Fruit fly (Drosophila melanogaster) whole organism, embryonic: Measurements from ENCODE around the gene CG1273.
A peak's percentile ranks its signal among the peaks of the same experiment; 100 is the strongest.

Experiments
- Aef1 ChIP-seq: fragments of 200-800 bp; sonication (Bioruptor generic); IDR thresholded peaks from 3 replicates; pipeline ENCODE4 v1.3.6; 2022; ENCODE audit warnings: missing biosample characterization, missing genetic modification characterization
- Atf-2 ChIP-seq: fragments of 200-800 bp; sonication (Bioruptor generic); optimal IDR thresholded peaks from 2 replicates; lab custom pipeline; 2016; ENCODE audit warnings: missing biosample characterization, missing genetic modification characterization
- B-H1 ChIP-seq: fragments of 200-800 bp; sonication (Bioruptor generic); IDR thresholded peaks from 3 replicates; pipeline ENCODE4 v1.3.6; 2022; ENCODE audit warnings: missing biosample characterization, missing genetic modification characterization
- CG12236 ChIP-seq: fragments of 200-800 bp; sonication (Bioruptor generic); optimal IDR thresholded peaks from 2 replicates; lab custom pipeline; 2016; ENCODE audit warnings: missing biosample characterization, missing genetic modification characterization
- CG15514 ChIP-seq: fragments of 200-800 bp; sonication (Bioruptor generic); optimal IDR thresholded peaks from 3 replicates; lab custom pipeline; 2017; ENCODE audit warnings: missing biosample characterization, missing genetic modification characterization, mild to moderate bottlenecking, moderate library complexity, missing genetic modification reagents
- CG16779 ChIP-seq: fragments of 200-800 bp; sonication (Bioruptor generic); IDR thresholded peaks from 2 replicates; pipeline ENCODE4 v1.3.6; 2022; ENCODE audit warnings: missing biosample characterization, missing genetic modification characterization
- CG17802 ChIP-seq: fragments of 200-800 bp; sonication (Bioruptor generic); optimal IDR thresholded peaks from 2 replicates; lab custom pipeline; 2018; ENCODE audit warnings: missing biosample characterization, mild to moderate bottlenecking, missing genetic modification characterization, moderate library complexity
- CG18011 ChIP-seq: fragments of 200-800 bp; sonication (Bioruptor generic); optimal IDR thresholded peaks from 2 replicates; lab custom pipeline; 2017; ENCODE audit warnings: missing biosample characterization, missing genetic modification characterization, mild to moderate bottlenecking, moderate library complexity, missing genotype
- CG1832 ChIP-seq: fragments of 200-800 bp; sonication (Bioruptor generic); optimal IDR thresholded peaks from 2 replicates; lab custom pipeline; 2017; ENCODE audit warnings: missing biosample characterization, mild to moderate bottlenecking, missing genetic modification characterization, inconsistent platforms
- CG18764 ChIP-seq: fragments of 200-800 bp; sonication (Bioruptor generic); optimal IDR thresholded peaks from 3 replicates; lab custom pipeline; 2016; ENCODE audit warnings: missing biosample characterization, missing genetic modification characterization
- CG30020 ChIP-seq: fragments of 200-800 bp; optimal IDR thresholded peaks from 2 replicates; lab custom pipeline; 2019; ENCODE audit warnings: missing biosample characterization, mild to moderate bottlenecking, missing genetic modification characterization, moderate library complexity
- CG31365 ChIP-seq: fragments of 200-800 bp; sonication (Bioruptor generic); optimal IDR thresholded peaks from 2 replicates; lab custom pipeline; 2018; ENCODE audit warnings: missing biosample characterization, mild to moderate bottlenecking, missing genetic modification characterization
- CG34224 ChIP-seq: fragments of 200-800 bp; sonication (Bioruptor generic); IDR thresholded peaks from 3 replicates; pipeline ENCODE4 v1.3.6; 2022; ENCODE audit warnings: missing biosample characterization, missing genetic modification characterization; ENCODE audit not compliant: partially characterized antibody
- CG3847 ChIP-seq: fragments of 200-800 bp; sonication (Bioruptor generic); IDR thresholded peaks from 2 replicates; pipeline ENCODE4 v1.3.6; 2022; ENCODE audit warnings: missing biosample characterization, missing genetic modification characterization
- CG8924 ChIP-seq: fragments of 200-800 bp; optimal IDR thresholded peaks from 3 replicates; lab custom pipeline; 2019; ENCODE audit warnings: missing biosample characterization, mild to moderate bottlenecking, missing genetic modification characterization, moderate library complexity
- Camta ChIP-seq: fragments of 200-800 bp; sonication (Bioruptor generic); optimal IDR thresholded peaks from 2 replicates; lab custom pipeline; 2016; ENCODE audit warnings: missing biosample characterization, missing genetic modification characterization
- Dp ChIP-seq: fragments of 200-800 bp; sonication (Bioruptor generic); optimal IDR thresholded peaks from 2 replicates; lab custom pipeline; 2018; ENCODE audit warnings: missing biosample characterization, mild to moderate bottlenecking, missing genetic modification characterization, moderate library complexity
- Drgx ChIP-seq: fragments of 200-800 bp; sonication (Bioruptor generic); IDR thresholded peaks from 2 replicates; pipeline ENCODE4 v1.3.6; 2022; ENCODE audit warnings: missing biosample characterization, missing genetic modification characterization
- HHEX ChIP-seq: fragments of 200-800 bp; sonication (Bioruptor generic); optimal IDR thresholded peaks from 3 replicates; lab custom pipeline; 2017; ENCODE audit warnings: missing biosample characterization, mild to moderate bottlenecking, missing genetic modification characterization, missing genetic modification reagents
- HLH4C ChIP-seq: fragments of 200-800 bp; sonication (Bioruptor generic); IDR thresholded peaks from 3 replicates; pipeline ENCODE4 v1.3.6; 2022; ENCODE audit warnings: missing biosample characterization, missing genetic modification characterization; ENCODE audit not compliant: partially characterized antibody
- Hmr ChIP-seq: fragments of 200-800 bp; sonication (Bioruptor generic); optimal IDR thresholded peaks from 3 replicates; lab custom pipeline; 2017; ENCODE audit warnings: mild to moderate bottlenecking, missing biosample characterization, missing genetic modification reagents, missing genetic modification characterization
- Med ChIP-seq: fragments of 200-800 bp; sonication (Bioruptor generic); peaks from one replicate; lab custom pipeline; 2016; ENCODE audit warnings: missing biosample characterization, missing genetic modification characterization, mild to moderate bottlenecking, inconsistent platforms, moderate library complexity
- Meics ChIP-seq: fragments of 200-800 bp; sonication (Bioruptor generic); optimal IDR thresholded peaks from 2 replicates; lab custom pipeline; 2017; ENCODE audit warnings: missing biosample characterization, mild to moderate bottlenecking, missing genetic modification characterization
- Six4 ChIP-seq: fragments of 200-800 bp; sonication (Bioruptor generic); optimal IDR thresholded peaks from 2 replicates; lab custom pipeline; 2016; ENCODE audit warnings: missing biosample characterization, missing genetic modification characterization
- Tbp ChIP-seq: fragments of >200 bp; optimal IDR thresholded peaks from 2 replicates; lab custom pipeline; 2018; ENCODE audit warnings: missing biosample characterization, missing genetic modification characterization
- YL-1 ChIP-seq: fragments of 200-800 bp; sonication (Bioruptor generic); optimal IDR thresholded peaks from 3 replicates; lab custom pipeline; 2017; ENCODE audit warnings: missing biosample characterization, mild to moderate bottlenecking, missing genetic modification characterization
- al ChIP-seq: fragments of 200-800 bp; sonication (Bioruptor generic); IDR thresholded peaks from 2 replicates; pipeline ENCODE4 v1.3.6; 2022; ENCODE audit warnings: missing biosample characterization, missing genetic modification characterization
- az2 ChIP-seq: fragments of 200-800 bp; sonication (Bioruptor generic); optimal IDR thresholded peaks from 3 replicates; lab custom pipeline; 2016; ENCODE audit warnings: missing biosample characterization, missing genetic modification characterization
- bab2 ChIP-seq: fragments of 200-800 bp; sonication (Bioruptor generic); optimal IDR thresholded peaks from 2 replicates; lab custom pipeline; 2016; ENCODE audit warnings: missing biosample characterization, missing genetic modification characterization
- bsh ChIP-seq, 2 experiments: fragments of 200-800 bp; sonication (Bioruptor generic); optimal IDR thresholded peaks; 2 replicates each; lab custom pipeline; 2017 to 2018; ENCODE audit warnings: mild to moderate bottlenecking in 2 of 2, missing biosample characterization in 2 of 2, missing genetic modification characterization in 2 of 2, moderate library complexity in 1 of 2
- cg ChIP-seq: fragments of 200-800 bp; sonication (Bioruptor generic); optimal IDR thresholded peaks from 3 replicates; lab custom pipeline; 2019; ENCODE audit warnings: missing biosample characterization, mild to moderate bottlenecking, missing genetic modification characterization, moderate library complexity
- corto ChIP-seq: fragments of 200-800 bp; sonication (Bioruptor generic); optimal IDR thresholded peaks from 2 replicates; lab custom pipeline; 2016; ENCODE audit warnings: missing biosample characterization, mild to moderate bottlenecking, missing genetic modification characterization, moderate library complexity
- dimm ChIP-seq: fragments of 200-800 bp; sonication (Bioruptor generic); IDR thresholded peaks from 2 replicates; pipeline ENCODE4 v1.3.6; 2022; ENCODE audit warnings: missing biosample characterization, missing genetic modification characterization
- fd3F ChIP-seq: fragments of 200-800 bp; sonication (Bioruptor generic); optimal IDR thresholded peaks from 2 replicates; lab custom pipeline; 2018; ENCODE audit warnings: missing biosample characterization, mild to moderate bottlenecking, missing genetic modification characterization, moderate library complexity
- fu2 ChIP-seq: fragments of 200-800 bp; sonication (Bioruptor generic); optimal IDR thresholded peaks from 2 replicates; lab custom pipeline; 2016; ENCODE audit warnings: missing biosample characterization, missing genetic modification characterization
- gce ChIP-seq: fragments of 200-800 bp; sonication (Bioruptor generic); IDR thresholded peaks from 3 replicates; pipeline ENCODE4 v1.3.6; 2022; ENCODE audit warnings: missing biosample characterization, missing genetic modification characterization
- hkb ChIP-seq, 2 experiments: fragments of 200-800 bp in 1 of 2; fragments of >200 bp in 1 of 2; sonication (Bioruptor generic) in 1 of 2; IDR thresholded peaks in 1 of 2; optimal IDR thresholded peaks in 1 of 2; 2 replicates each; pipeline versions ENCODE4 v1.3.6 to Lab custom; 2017 to 2022; ENCODE audit warnings: missing biosample characterization in 1 of 2, missing genetic modification characterization in 1 of 2
- klu ChIP-seq: fragments of 200-800 bp; sonication (Bioruptor generic); IDR thresholded peaks from 2 replicates; pipeline ENCODE4 v1.3.6; 2022; ENCODE audit warnings: missing biosample characterization, missing genetic modification characterization
- lab ChIP-seq: fragments of 200-800 bp; sonication (Bioruptor generic); optimal IDR thresholded peaks from 3 replicates; lab custom pipeline; 2017; ENCODE audit warnings: missing biosample characterization, missing genetic modification characterization, mild to moderate bottlenecking, moderate library complexity, missing genetic modification reagents
- p53 ChIP-seq: fragments of 200-800 bp; sonication (Bioruptor generic); optimal IDR thresholded peaks from 2 replicates; lab custom pipeline; 2016; ENCODE audit warnings: missing biosample characterization, missing genetic modification characterization
- row ChIP-seq: fragments of 200-800 bp; sonication (Bioruptor generic); IDR thresholded peaks from 3 replicates; pipeline ENCODE4 v1.3.6; 2022; ENCODE audit warnings: missing biosample characterization, missing genetic modification characterization
- seq ChIP-seq: fragments of 200-800 bp; sonication (Bioruptor generic); IDR thresholded peaks from 2 replicates; pipeline ENCODE4 v1.3.6; 2022; ENCODE audit warnings: missing biosample characterization, missing genetic modification characterization
- sob ChIP-seq: fragments of 200-800 bp; sonication (Bioruptor generic); IDR thresholded peaks from 2 replicates; pipeline ENCODE4 v1.3.6; 2022; ENCODE audit warnings: missing biosample characterization, missing genetic modification characterization
- sr ChIP-seq: fragments of 200-800 bp; sonication (Bioruptor generic); IDR thresholded peaks from 3 replicates; pipeline ENCODE4 v1.3.6; 2022; ENCODE audit warnings: missing biosample characterization, missing genetic modification characterization
- tll ChIP-seq, 2 experiments: fragments of 200-800 bp in 1 of 2; fragments of >200 bp in 1 of 2; sonication (Bioruptor generic) in 1 of 2; optimal IDR thresholded peaks; 2 replicates each; lab custom pipeline; 2017 to 2019; ENCODE audit warnings: missing biosample characterization in 2 of 2, missing genetic modification characterization in 2 of 2, mild to moderate bottlenecking in 1 of 2, moderate library complexity in 1 of 2
- usp ChIP-seq: fragments of >200 bp; optimal IDR thresholded peaks from 2 replicates; lab custom pipeline; 2017; ENCODE audit warnings: missing biosample characterization, missing genetic modification characterization
- vnd ChIP-seq: fragments of 200-800 bp; sonication (Bioruptor generic); IDR thresholded peaks from 3 replicates; pipeline ENCODE4 v1.3.6; 2022; ENCODE audit warnings: missing biosample characterization, missing genetic modification characterization; ENCODE audit not compliant: partially characterized antibody
- zen ChIP-seq: fragments of 200-800 bp; sonication (Bioruptor generic); optimal IDR thresholded peaks from 3 replicates; lab custom pipeline; 2018; ENCODE audit warnings: missing biosample characterization, mild to moderate bottlenecking, missing genetic modification characterization, moderate library complexity
- zfh1 ChIP-seq: fragments of 200-800 bp; sonication (Bioruptor generic); IDR thresholded peaks from 3 replicates; pipeline ENCODE4 v1.3.6; 2022; ENCODE audit warnings: missing biosample characterization, missing genetic modification characterization

Gene CG1273

DNA sequence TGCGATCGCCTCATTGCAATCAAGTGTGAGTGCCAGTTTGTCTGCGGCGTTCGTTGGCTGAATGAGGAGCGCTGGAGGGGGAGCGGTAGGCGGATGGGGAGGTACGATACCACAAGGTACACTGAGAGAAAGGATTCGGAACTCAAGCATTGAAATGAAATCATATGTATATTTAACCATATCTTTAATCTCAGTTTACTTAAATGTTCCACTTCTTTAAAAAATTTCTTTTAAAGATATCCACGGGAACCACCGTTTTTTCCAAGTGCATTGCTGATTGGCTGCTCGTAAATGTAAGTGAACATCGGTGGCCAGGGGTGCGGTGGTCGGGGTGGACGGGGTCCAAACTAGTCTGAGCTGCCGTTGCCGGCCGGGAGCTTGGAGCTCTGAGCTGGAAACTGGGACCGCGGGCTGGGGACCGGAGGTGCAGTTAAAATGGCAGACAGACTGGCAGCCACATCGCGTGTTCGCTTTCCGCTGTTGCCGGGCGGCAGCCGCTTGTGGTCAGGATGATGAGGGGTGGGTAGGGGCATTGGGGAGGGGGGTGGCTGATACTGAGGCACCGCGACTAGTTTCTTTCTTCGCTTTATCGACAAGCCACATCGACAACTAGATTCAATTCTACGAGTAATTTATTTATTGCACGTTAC, 35.2 kb upstream of the CG1273 start (continued):
- TF ChIP-seq bab2 (GFP tag; lab: Kevin White, UChicago): peak; percentile 94
- peak; percentile 97 for TF ChIP-seq row (GFP tag; lab: Robert Waterston, UW)
- TF ChIP-seq YL-1: peak; percentile 83
- peak; percentile 90 for TF ChIP-seq Hmr
- TF ChIP-seq CG30020 (tag; lab: Kevin White, UChicago): peak; percentile 82
- TF ChIP-seq Tbp (GFP tag; lab: Kevin White, UChicago): no peak
- peak; percentile 92 for TF ChIP-seq CG18764 (GFP tag; lab: Kevin White, UChicago)
- TF ChIP-seq zen (tag; lab: Kevin White, UChicago): peak; percentile 88
- TF ChIP-seq fu2 (GFP tag; lab: Kevin White, UChicago): peak; percentile 84
- peak in 1 of 2 experiments; percentile 19 for TF ChIP-seq tll (GFP tag; optimal IDR thresholded peaks at IDR 0.05; lab: Kevin White, UChicago)
- TF ChIP-seq sob: peak; percentile 96
- TF ChIP-seq zfh1: peak; percentile 98
- peak; percentile 89 for TF ChIP-seq sr (GFP tag; lab: Robert Waterston, UW)
- TF ChIP-seq CG18011 (GFP tag; lab: Kevin White, UChicago): peak; percentile 74
- peak; percentile 93 for TF ChIP-seq Camta (GFP tag; lab: Kevin White, UChicago)
- no peak for TF ChIP-seq vnd (GFP tag; lab: Robert Waterston, UW)
- peak; percentile 89 for TF ChIP-seq Atf-2 (GFP tag; lab: Kevin White, UChicago)
- TF ChIP-seq Meics: peak; percentile 82
- TF ChIP-seq az2 (GFP tag; lab: Kevin White, UChicago): peak; percentile 97
- TF ChIP-seq CG1832 (GFP tag; lab: Kevin White, UChicago): no peak
- TF ChIP-seq p53 (GFP tag; lab: Kevin White, UChicago): peak; percentile 83
- peak; percentile 94 for TF ChIP-seq Six4 (GFP tag; lab: Kevin White, UChicago)
- TF ChIP-seq al: peak; percentile 68
- peak; percentile 27 for TF ChIP-seq cg (GFP tag; lab: Kevin White, UChicago)
- TF ChIP-seq usp (GFP tag; lab: Kevin White, UChicago): no peak
- peak; percentile 97 for TF ChIP-seq CG8924 (tag; lab: Kevin White, UChicago)
- TF ChIP-seq Aef1 (GFP tag; lab: Robert Waterston, UW): peak; percentile 95
- TF ChIP-seq corto (GFP tag; lab: Kevin White, UChicago): peak; percentile 83
- peak; percentile 99 for TF ChIP-seq Drgx (GFP tag; lab: Robert Waterston, UW)
- TF ChIP-seq CG31365 (tag; lab: Kevin White, UChicago): peak; percentile 76
- TF ChIP-seq B-H1 (GFP tag; lab: Robert Waterston, UW): peak; percentile 94
- TF ChIP-seq dimm (GFP tag; lab: Robert Waterston, UW): peak; percentile 95
- peak; percentile 7 for TF ChIP-seq Dp (GFP tag; lab: Kevin White, UChicago)
- TF ChIP-seq HHEX (GFP tag; lab: Kevin White, UChicago): peak; percentile 94
- peak; percentile 87 for TF ChIP-seq klu (GFP tag; lab: Robert Waterston, UW)
- TF ChIP-seq fd3F (GFP tag; lab: Kevin White, UChicago): peak; percentile 84
- peak; percentile 87 for TF ChIP-seq CG12236
- TF ChIP-seq CG15514 (GFP tag; lab: Kevin White, UChicago): peak; percentile 77
- peak; percentile 78; the same call in 1 of the 2 replicates for TF ChIP-seq CG16779 (GFP tag; lab: Robert Waterston, UW)
- peak; percentile 96 for TF ChIP-seq lab (GFP tag; lab: Kevin White, UChicago)
- peak; percentile 92 for TF ChIP-seq CG3847 (GFP tag; lab: Robert Waterston, UW)
- no peak for TF ChIP-seq hkb (optimal IDR thresholded peaks at IDR 0.05; lab: Kevin White, UChicago)
- peak; percentile 98 for TF ChIP-seq hkb (GFP tag; IDR thresholded peaks at IDR 0.05; lab: Robert Waterston, UW)
- TF ChIP-seq CG17802 (tag; lab: Kevin White, UChicago): peak; percentile 78
- TF ChIP-seq Med (GFP tag; lab: Kevin White, UChicago): peak; percentile 99
- no peak for TF ChIP-seq HLH4C (GFP tag; lab: Robert Waterston, UW)
- TF ChIP-seq seq: peak; percentile 95
- TF ChIP-seq gce (GFP tag; lab: Robert Waterston, UW): peak; percentile 98
- TF ChIP-seq bsh (GFP tag; optimal IDR thresholded peaks at IDR 0.05; lab: Kevin White, UChicago): peak; percentile 95 to 99
- TF ChIP-seq CG34224 (GFP tag; lab: Robert Waterston, UW): no peak
